Worm (Caenorhabditis elegans) whole organism, L2 larva: ENCODE results near the gene C44B11.4.

ENCODE experiments used
- ZK546.5 ChIP-seq: sonication (generic microtip); optimal IDR thresholded peaks from 2 replicates; lab custom pipeline; 2017; ENCODE audit warnings: missing biosample characterization, missing genetic modification characterization
- aly-2 ChIP-seq: fragments of 150-350 bp; optimal IDR thresholded peaks from 2 replicates; lab custom pipeline; 2014; ENCODE audit warnings: missing biosample characterization, missing genetic modification characterization
- ceh-82 ChIP-seq: fragments of 150-350 bp; optimal IDR thresholded peaks from 2 replicates; lab custom pipeline; 2014; ENCODE audit warnings: missing biosample characterization, missing genetic modification characterization
- egl-27 ChIP-seq: sonication (generic microtip); optimal IDR thresholded peaks from 3 replicates; lab custom pipeline; 2017; ENCODE audit warnings: missing biosample characterization, missing genetic modification reagents, missing genetic modification characterization
- lin-11 ChIP-seq: fragments of 150-350 bp; sonication (generic microtip); optimal IDR thresholded peaks from 2 replicates; lab custom pipeline; 2014; ENCODE audit warnings: missing biosample characterization, missing genetic modification characterization, inconsistent platforms, mixed read lengths
- lsy-2 ChIP-seq, 2 experiments: fragments of 150-350 bp in 1 of 2; sonication (generic microtip) in 1 of 2; optimal IDR thresholded peaks; 2 replicates each; lab custom pipeline; 2014 to 2017; ENCODE audit warnings: missing biosample characterization in 2 of 2, missing genetic modification characterization in 2 of 2
- nhr-23 ChIP-seq: fragments of 150-350 bp; optimal IDR thresholded peaks from 2 replicates; lab custom pipeline; 2014; ENCODE audit warnings: missing biosample characterization, missing genetic modification reagents, missing genetic modification characterization
- nhr-25 ChIP-seq: fragments of 150-350 bp; sonication (generic microtip); optimal IDR thresholded peaks from 3 replicates; lab custom pipeline; 2014; ENCODE audit warnings: missing biosample characterization, missing genetic modification characterization
- nhr-77 ChIP-seq: fragments of 150-350 bp; optimal IDR thresholded peaks from 2 replicates; lab custom pipeline; 2014; ENCODE audit warnings: missing biosample characterization, missing genetic modification characterization
- peb-1 ChIP-seq: fragments of 150-350 bp; optimal IDR thresholded peaks from 2 replicates; lab custom pipeline; 2014; ENCODE audit warnings: missing biosample characterization, missing genetic modification characterization
- skn-1 ChIP-seq: sonication (generic microtip); optimal IDR thresholded peaks from 2 replicates; lab custom pipeline; 2017; ENCODE audit warnings: missing biosample characterization, missing genetic modification characterization
- snpc-4 ChIP-seq: fragments of 150-350 bp; optimal IDR thresholded peaks from 2 replicates; lab custom pipeline; 2014; ENCODE audit warnings: missing biosample characterization, missing genetic modification characterization

- TF ChIP-seq ceh-82 (no peak), snpc-4 (no peak), nhr-25 (tag; lab: Kevin White, UChicago) (no peak), lin-11 (tag; lab: Kevin White, UChicago) (no peak), lsy-2 (tag; optimal IDR thresholded peaks at IDR 0.05; lab: Kevin White, UChicago) (peak in 1 of 2 experiments; percentile 57), egl-27 (tag; lab: Kevin White, UChicago) (no peak), ZK546.5 (tag; lab: Kevin White, UChicago) (no peak), skn-1 (tag; lab: Kevin White, UChicago) (no peak), aly-2 (no peak), nhr-77 (no peak), nhr-23 (tag; lab: Kevin White, UChicago) (no peak), peb-1 (no peak)
These were observed 4.4 kb downstream of the C44B11.4 start, which contains the start of gene mec-12 for ce11 chrIII:3139144-3139543.
